Worm (Caenorhabditis elegans) whole organism, L1 larva: ENCODE data around the gene frm-2.
A peak's percentile ranks its signal among the peaks of the same experiment; 100 is the strongest.

Experiments
- alr-1 ChIP-seq: fragments of 200-800 bp; sonication (Bioruptor generic); optimal IDR thresholded peaks from 2 replicates; lab custom pipeline; 2018; ENCODE audit warnings: borderline replicate concordance, mild to moderate bottlenecking, missing genetic modification characterization, missing compliant biosample characterization
- ceh-8 ChIP-seq: fragments of 200-800 bp; sonication (Bioruptor generic); optimal IDR thresholded peaks from 2 replicates; lab custom pipeline; 2018; ENCODE audit warnings: mild to moderate bottlenecking, missing genetic modification characterization, moderate library complexity, missing compliant biosample characterization
- ceh-82 ChIP-seq, 3 experiments: fragments of 150-350 bp in 1 of 3; sonication (generic microtip) in 2 of 3; optimal IDR thresholded peaks; 2 replicates each; lab custom pipeline; 2014 to 2017; ENCODE audit warnings: missing biosample characterization in 3 of 3, missing genetic modification characterization in 3 of 3
- ceh-88 ChIP-seq: fragments of 200-800 bp; sonication (Bioruptor generic); IDR thresholded peaks from 2 replicates; pipeline ENCODE4 v1.3.6; 2022; ENCODE audit warnings: missing genetic modification characterization, missing compliant biosample characterization
- ceh-90 ChIP-seq: sonication (generic microtip); optimal IDR thresholded peaks from 2 replicates; lab custom pipeline; 2016; ENCODE audit warnings: missing genetic modification characterization, missing compliant biosample characterization
- dsc-1 ChIP-seq: sonication (generic microtip); optimal IDR thresholded peaks from 2 replicates; lab custom pipeline; 2016; ENCODE audit warnings: mild to moderate bottlenecking, missing genetic modification characterization, missing compliant biosample characterization
- efl-1 ChIP-seq, 4 experiments: fragments of 150-350 bp; optimal IDR thresholded peaks in 3 of 4; peaks in 1 of 4; 1 replicate in 1 of 4; 2 replicates in 3 of 4; lab custom pipeline; 2014; ENCODE audit warnings: missing biosample characterization in 2 of 4, missing genetic modification characterization in 2 of 4, missing genetic modification reagents in 2 of 4
- efl-3 ChIP-seq: fragments of 200-800 bp; sonication (Bioruptor generic); optimal IDR thresholded peaks from 2 replicates; lab custom pipeline; 2018; ENCODE audit warnings: mild to moderate bottlenecking, missing genetic modification characterization, missing compliant biosample characterization
- egl-27 ChIP-seq, 2 experiments: fragments of 150-350 bp in 1 of 2; sonication (generic microtip); optimal IDR thresholded peaks; 3 replicates each; lab custom pipeline; 2017 to 2018; ENCODE audit warnings: missing biosample characterization in 2 of 2, missing genetic modification characterization in 2 of 2, missing genetic modification reagents in 2 of 2
- elt-2 ChIP-seq: sonication (generic microtip); optimal IDR thresholded peaks from 2 replicates; lab custom pipeline; 2016; ENCODE audit warnings: missing genetic modification characterization, mild to moderate bottlenecking, inconsistent platforms, missing compliant biosample characterization, missing genetic modification reagents
- fkh-10 ChIP-seq: sonication (generic microtip); optimal IDR thresholded peaks from 2 replicates; lab custom pipeline; 2017; ENCODE audit warnings: missing biosample characterization, missing genetic modification reagents, missing genetic modification characterization
- fkh-8 ChIP-seq: sonication (generic microtip); optimal IDR thresholded peaks from 2 replicates; lab custom pipeline; 2016; ENCODE audit warnings: mild to moderate bottlenecking, missing genetic modification characterization, missing compliant biosample characterization
- fos-1 ChIP-seq: fragments of 150-350 bp; optimal IDR thresholded peaks from 2 replicates; lab custom pipeline; 2014; ENCODE audit warnings: missing biosample characterization, missing genetic modification characterization
- irx-1 ChIP-seq: sonication (generic microtip); optimal IDR thresholded peaks from 2 replicates; lab custom pipeline; 2016; ENCODE audit warnings: missing genetic modification characterization, missing compliant biosample characterization
- isw-1 ChIP-seq: fragments of 200-800 bp; sonication (Bioruptor generic); IDR thresholded peaks from 2 replicates; pipeline ENCODE4 v1.3.6; 2022; ENCODE audit warnings: missing genetic modification characterization, missing compliant biosample characterization
- lin-14 ChIP-seq: fragments of 200-800 bp; sonication (Bioruptor generic); optimal IDR thresholded peaks from 2 replicates; lab custom pipeline; 2018; ENCODE audit warnings: mild to moderate bottlenecking, missing genetic modification characterization, moderate library complexity, missing compliant biosample characterization
- lin-35 ChIP-seq, 2 experiments: fragments of 150-350 bp; optimal IDR thresholded peaks; 2 replicates each; lab custom pipeline; 2014; ENCODE audit warnings: missing biosample characterization in 2 of 2, missing genetic modification characterization in 2 of 2, missing genetic modification reagents in 2 of 2
- lin-39 ChIP-seq: fragments of 150-350 bp; optimal IDR thresholded peaks from 2 replicates; lab custom pipeline; 2014; ENCODE audit warnings: missing biosample characterization, missing genetic modification reagents, missing genetic modification characterization
- lsy-2 ChIP-seq, 2 experiments: fragments of 150-350 bp; optimal IDR thresholded peaks; 2 replicates each; lab custom pipeline; 2014; ENCODE audit warnings: missing biosample characterization in 2 of 2, missing genetic modification characterization in 2 of 2
- mdl-1 ChIP-seq, 2 experiments: fragments of 150-350 bp; optimal IDR thresholded peaks; 2 replicates each; lab custom pipeline; 2014 to 2017; ENCODE audit warnings: missing biosample characterization in 2 of 2, missing genetic modification characterization in 2 of 2, inconsistent platforms in 1 of 2
- nhr-11 ChIP-seq: fragments of 150-350 bp; optimal IDR thresholded peaks from 2 replicates; lab custom pipeline; 2014; ENCODE audit warnings: missing biosample characterization, missing genetic modification characterization
- nhr-19 ChIP-seq: fragments of 200-800 bp; sonication (Bioruptor generic); conservative IDR thresholded peaks from 2 replicates; pipeline ENCODE4 v1.3.6; 2022; ENCODE audit warnings: missing genetic modification characterization, missing compliant biosample characterization
- nhr-237 ChIP-seq: fragments of 150-350 bp; optimal IDR thresholded peaks from 2 replicates; lab custom pipeline; 2014; ENCODE audit warnings: missing biosample characterization, missing genetic modification characterization
- nhr-47 ChIP-seq: sonication (generic microtip); optimal IDR thresholded peaks from 2 replicates; lab custom pipeline; 2016; ENCODE audit warnings: mild to moderate bottlenecking, missing genetic modification characterization, moderate library complexity, missing compliant biosample characterization
- nhr-71 ChIP-seq: sonication (generic microtip); optimal IDR thresholded peaks from 2 replicates; lab custom pipeline; 2016; ENCODE audit warnings: mild to moderate bottlenecking, missing genetic modification characterization, moderate library complexity, missing compliant biosample characterization
- nhr-77 ChIP-seq: fragments of 150-350 bp; optimal IDR thresholded peaks from 2 replicates; lab custom pipeline; 2014; ENCODE audit warnings: missing biosample characterization, missing genetic modification characterization
- nhr-85 ChIP-seq: sonication (generic microtip); peaks from one replicate; lab custom pipeline; 2016; ENCODE audit warnings: missing genetic modification characterization, inconsistent platforms, missing compliant biosample characterization
- nhr-90 ChIP-seq: sonication (generic microtip); optimal IDR thresholded peaks from 2 replicates; lab custom pipeline; 2016; ENCODE audit warnings: mild to moderate bottlenecking, missing genetic modification characterization, missing compliant biosample characterization; ENCODE audit not compliant: poor library complexity
- pqm-1 ChIP-seq: sonication (generic microtip); optimal IDR thresholded peaks from 3 replicates; lab custom pipeline; 2017; ENCODE audit warnings: missing biosample characterization, missing genetic modification characterization
- rnt-1 ChIP-seq: sonication (generic microtip); optimal IDR thresholded peaks from 2 replicates; lab custom pipeline; 2016; ENCODE audit warnings: mild to moderate bottlenecking, missing genetic modification characterization, moderate library complexity, missing compliant biosample characterization
- skn-1 ChIP-seq: fragments of 150-350 bp; optimal IDR thresholded peaks from 2 replicates; lab custom pipeline; 2014; ENCODE audit warnings: missing biosample characterization, missing genetic modification characterization
- snu-23 ChIP-seq: sonication (generic microtip); optimal IDR thresholded peaks from 2 replicates; lab custom pipeline; 2016; ENCODE audit warnings: missing genetic modification characterization, missing compliant biosample characterization
- sptf-1 ChIP-seq: fragments of 150-350 bp; optimal IDR thresholded peaks from 2 replicates; lab custom pipeline; 2014; ENCODE audit warnings: missing biosample characterization, missing genetic modification characterization
- swsn-7 ChIP-seq: sonication (generic microtip); optimal IDR thresholded peaks from 2 replicates; lab custom pipeline; 2016; ENCODE audit warnings: missing genetic modification characterization, missing compliant biosample characterization
- unc-130 ChIP-seq: fragments of 150-350 bp; optimal IDR thresholded peaks from 2 replicates; lab custom pipeline; 2017; ENCODE audit warnings: missing biosample characterization, missing genetic modification characterization, inconsistent platforms
- unc-62 ChIP-seq: fragments of 150-350 bp; optimal IDR thresholded peaks from 2 replicates; lab custom pipeline; 2014; ENCODE audit warnings: missing biosample characterization, missing genetic modification reagents, missing genetic modification characterization
- unc-86 ChIP-seq: sonication (generic microtip); optimal IDR thresholded peaks from 2 replicates; lab custom pipeline; 2016; ENCODE audit warnings: missing genetic modification characterization, missing compliant biosample characterization
- unc-98 ChIP-seq: fragments of 200-800 bp; sonication (Bioruptor generic); IDR thresholded peaks from 2 replicates; pipeline ENCODE4 v1.3.6; 2022; ENCODE audit warnings: missing genetic modification characterization, missing compliant biosample characterization
- vab-15 ChIP-seq: sonication (generic microtip); optimal IDR thresholded peaks from 2 replicates; lab custom pipeline; 2017; ENCODE audit warnings: missing genotype, mild to moderate bottlenecking, missing genetic modification characterization, missing compliant biosample characterization
- ztf-11 ChIP-seq, 2 experiments: sonication (generic microtip); optimal IDR thresholded peaks; 2 replicates each; lab custom pipeline; 2016 to 2017; ENCODE audit warnings: missing genetic modification characterization in 2 of 2, missing biosample characterization in 1 of 2, missing compliant biosample characterization in 1 of 2

Gene frm-2

DNA sequence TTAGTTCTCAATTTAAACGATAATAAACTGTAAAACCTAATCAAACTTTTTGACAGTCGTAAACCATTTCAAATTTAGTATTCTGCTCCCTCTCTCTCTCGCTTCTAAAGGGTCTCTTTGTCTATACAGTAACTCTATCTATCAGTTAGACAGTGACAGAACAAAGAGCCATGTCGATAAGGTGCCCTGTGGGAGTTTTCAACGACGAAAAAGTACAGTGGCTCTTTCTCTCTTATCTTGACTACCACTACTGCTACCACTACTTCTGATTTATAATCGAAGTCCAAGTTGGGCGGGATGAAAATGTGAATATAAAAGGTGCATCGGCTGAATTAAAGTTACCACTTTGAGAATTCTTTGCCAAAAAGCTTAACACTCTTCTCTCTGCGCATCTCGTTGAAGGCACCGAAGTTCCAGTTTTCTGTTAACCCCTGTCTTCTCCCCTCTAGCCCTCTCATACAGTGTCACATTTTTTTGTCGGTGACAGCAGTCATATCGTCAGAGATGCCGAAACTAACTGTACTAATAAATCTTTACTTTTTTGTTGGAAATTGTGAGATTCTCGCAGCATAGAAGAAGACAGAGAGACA lies 31.1 kb downstream of the frm-2 start:
- TF ChIP-seq rnt-1 (peak; percentile 1), ceh-8 (GFP tag; lab: Kevin White, UChicago) (no peak), efl-1 (optimal IDR thresholded peaks at IDR 0.05; lab: Kevin White, UChicago) (no peak), efl-1 (GFP tag; optimal IDR thresholded peaks at IDR 0.05 in 1 of 2; lab: Kevin White, UChicago) (peak in 1 of 2 experiments; percentile 68), nhr-19 (GFP tag; lab: Robert Waterston, UW) (no peak), unc-130 (tag; lab: Kevin White, UChicago) (no peak), nhr-11 (no peak), unc-86 (tag; lab: Kevin White, UChicago) (no peak), alr-1 (tag; lab: Kevin White, UChicago) (no peak), lin-35 (GFP tag; optimal IDR thresholded peaks at IDR 0.05; lab: Kevin White, UChicago) (peak in 1 of 2 experiments; percentile 48)

- no peak for TF ChIP-seq alr-1 (tag; lab: Kevin White, UChicago)
- no peak for TF ChIP-seq ceh-88 (GFP tag; lab: Robert Waterston, UW)
- TF ChIP-seq efl-1 (optimal IDR thresholded peaks at IDR 0.05; lab: Kevin White, UChicago) = peak; percentile 21 to 33
- TF ChIP-seq efl-1 (GFP tag; optimal IDR thresholded peaks at IDR 0.05 in 1 of 2; lab: Kevin White, UChicago) = peak in 1 of 2 experiments; percentile 86
- peak; percentile 81 for TF ChIP-seq fkh-10 (GFP tag; lab: Kevin White, UChicago)
- no peak for TF ChIP-seq vab-15
- peak; percentile 61 for TF ChIP-seq rnt-1
- peak; percentile 22 for TF ChIP-seq dsc-1
- TF ChIP-seq ztf-11 (tag; optimal IDR thresholded peaks at IDR 0.05; lab: Kevin White, UChicago) = no peak
- no peak for TF ChIP-seq irx-1 (tag; lab: Kevin White, UChicago)
- TF ChIP-seq elt-2 (tag; lab: Kevin White, UChicago) = no peak
- no peak for TF ChIP-seq egl-27 (tag; optimal IDR thresholded peaks at IDR 0.05; lab: Kevin White, UChicago)
- TF ChIP-seq unc-86 (tag; lab: Kevin White, UChicago) = no peak
- TF ChIP-seq unc-62 = no peak
- TF ChIP-seq lin-39 (tag; lab: Kevin White, UChicago) = no peak
- TF ChIP-seq nhr-19 (GFP tag; lab: Robert Waterston, UW) = peak; percentile 66
- TF ChIP-seq swsn-7 (tag; lab: Kevin White, UChicago) = peak; percentile 37
- no peak for TF ChIP-seq nhr-85 (tag; lab: Kevin White, UChicago)
- TF ChIP-seq ceh-90 (tag; lab: Kevin White, UChicago) = no peak
- no peak for TF ChIP-seq isw-1 (GFP tag; lab: Robert Waterston, UW)
- TF ChIP-seq fos-1 (tag; lab: Kevin White, UChicago) = no peak
- TF ChIP-seq nhr-90 (tag; lab: Kevin White, UChicago) = no peak
- peak; percentile 34 for TF ChIP-seq nhr-47 (tag; lab: Kevin White, UChicago)
- peak in 2 of 3 experiments; percentile 12 to 50 for TF ChIP-seq ceh-82 (tag; optimal IDR thresholded peaks at IDR 0.05; lab: Kevin White, UChicago)
- TF ChIP-seq nhr-237 = no peak
- peak in 1 of 2 experiments; percentile 14 for TF ChIP-seq mdl-1 (tag; optimal IDR thresholded peaks at IDR 0.05; lab: Kevin White, UChicago)
- no peak for TF ChIP-seq nhr-77 (tag; lab: Kevin White, UChicago)
- no peak for TF ChIP-seq fkh-8 (tag; lab: Kevin White, UChicago)
- no peak for TF ChIP-seq skn-1 (tag; lab: Kevin White, UChicago)
- no peak for TF ChIP-seq efl-3 (GFP tag; lab: Kevin White, UChicago)
- peak; percentile 17 for TF ChIP-seq snu-23 (GFP tag; lab: Kevin White, UChicago)
- TF ChIP-seq lin-14 = peak; percentile 87
- peak in 1 of 2 experiments; percentile 60 for TF ChIP-seq lsy-2 (tag; optimal IDR thresholded peaks at IDR 0.05; lab: Kevin White, UChicago)
- TF ChIP-seq pqm-1 (tag; lab: Kevin White, UChicago) = no peak
- TF ChIP-seq sptf-1 (tag; lab: Kevin White, UChicago) = no peak
- TF ChIP-seq nhr-71 (tag; lab: Kevin White, UChicago) = peak; percentile 51
- TF ChIP-seq unc-98 = no peak
These were observed 32.1 kb downstream of the frm-2 start for ce11 chrIII:5949817-5950216.
